Fruit fly (Drosophila melanogaster) Kc167 (cell line): Measurements from ENCODE around the gene Lnk.

Source experiments
- Myc ChIP-seq: fragments of >200 bp; optimal IDR thresholded peaks from 2 replicates; lab custom pipeline; 2017; ENCODE audit warnings: missing external identifiers
- Sin3A ChIP-seq: fragments of >200 bp; optimal IDR thresholded peaks from 2 replicates; lab custom pipeline; 2018; ENCODE audit warnings: missing external identifiers
- h ChIP-seq: fragments of >200 bp; optimal IDR thresholded peaks from 3 replicates; lab custom pipeline; 2018; ENCODE audit warnings: missing external identifiers
- insv ChIP-seq: fragments of >200 bp; optimal IDR thresholded peaks from 3 replicates; lab custom pipeline; 2018; ENCODE audit warnings: missing external identifiers
- psq ChIP-seq: fragments of >200 bp; optimal IDR thresholded peaks from 2 replicates; lab custom pipeline; 2017; ENCODE audit warnings: missing external identifiers
- ttk ChIP-seq: sonication (Bioruptor generic); optimal IDR thresholded peaks from 2 replicates; lab custom pipeline; 2017; ENCODE audit warnings: missing external identifiers

Lnk gene

DNA sequence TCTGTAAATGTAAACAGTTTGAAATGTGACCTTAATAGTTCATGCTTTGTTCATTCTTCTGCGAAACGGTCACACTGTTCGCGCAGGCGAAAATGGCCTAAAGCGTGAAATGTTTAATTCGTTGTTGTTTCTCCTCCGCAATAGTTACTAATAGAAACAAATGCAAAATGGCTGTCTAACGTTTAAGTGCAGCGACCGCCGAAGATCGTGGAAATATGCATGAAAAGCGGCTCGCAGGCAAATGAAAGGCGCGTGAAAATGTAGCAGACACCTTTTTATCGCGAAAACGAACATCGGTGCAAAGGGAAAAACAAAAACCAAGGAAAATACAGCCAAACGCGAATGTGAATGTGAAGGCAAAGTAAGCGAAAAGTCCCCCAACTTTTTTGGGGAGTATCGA is 6.4 kb upstream of the Lnk start, which contains the start of gene SppL:
Gene SppL (plus strand): TSS at position 70 of the 400 bp plus-strand sequence.
- TF ChIP-seq psq (lab: Kevin White, UChicago) (no peak), insv (lab: Kevin White, UChicago) (no peak), h (lab: Kevin White, UChicago) (no peak), Myc (lab: Kevin White, UChicago) (no peak), Sin3A (lab: Kevin White, UChicago) (no peak), ttk (lab: Kevin White, UChicago) (no peak)

DNA sequence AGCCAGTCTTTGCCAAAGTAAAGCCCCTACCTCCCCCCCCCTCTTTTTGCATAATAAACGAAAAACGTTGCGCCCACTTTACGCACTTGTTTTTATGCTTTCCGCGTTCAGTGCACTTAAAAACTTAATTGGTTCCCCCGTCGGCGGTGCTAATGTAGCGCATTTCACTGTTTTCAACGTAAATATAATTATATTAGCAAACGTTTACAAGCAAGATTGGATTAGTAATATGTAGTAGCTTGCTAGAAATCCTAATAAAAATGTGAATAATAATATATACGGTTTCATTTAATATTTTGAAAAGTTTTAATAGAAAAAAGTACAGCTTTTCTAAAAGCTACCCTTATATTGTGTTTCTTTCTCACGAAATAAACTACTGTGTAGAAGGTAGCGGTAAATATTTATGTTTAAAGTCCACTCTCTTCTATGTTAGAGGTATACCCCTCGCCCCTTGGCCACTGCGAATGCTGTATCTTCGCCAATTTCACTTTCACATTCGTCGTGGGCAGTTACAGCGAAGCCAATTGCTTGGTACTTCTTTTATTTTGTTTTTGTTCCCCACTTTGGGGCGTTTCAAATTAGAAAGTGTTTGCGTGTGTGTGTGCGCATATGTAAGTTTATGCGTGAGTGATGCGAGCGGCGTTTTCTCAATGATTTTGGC is 5.6 kb upstream of the Lnk start:
- no peak for TF ChIP-seq insv (lab: Kevin White, UChicago)
- no peak for TF ChIP-seq ttk (lab: Kevin White, UChicago)
- TF ChIP-seq h (lab: Kevin White, UChicago): no peak
- no peak for TF ChIP-seq Sin3A (lab: Kevin White, UChicago)
- no peak for TF ChIP-seq psq (lab: Kevin White, UChicago)
- TF ChIP-seq Myc (lab: Kevin White, UChicago): no peak

dm6 chr3R:25883877-25884276 is 4.5 kb upstream of the Lnk start:
- TF ChIP-seq insv (lab: Kevin White, UChicago): no peak
- no peak for TF ChIP-seq ttk (lab: Kevin White, UChicago)
- TF ChIP-seq Sin3A (lab: Kevin White, UChicago): no peak
- no peak for TF ChIP-seq psq (lab: Kevin White, UChicago)
- TF ChIP-seq Myc (lab: Kevin White, UChicago): no peak
- no peak for TF ChIP-seq h (lab: Kevin White, UChicago)

DNA sequence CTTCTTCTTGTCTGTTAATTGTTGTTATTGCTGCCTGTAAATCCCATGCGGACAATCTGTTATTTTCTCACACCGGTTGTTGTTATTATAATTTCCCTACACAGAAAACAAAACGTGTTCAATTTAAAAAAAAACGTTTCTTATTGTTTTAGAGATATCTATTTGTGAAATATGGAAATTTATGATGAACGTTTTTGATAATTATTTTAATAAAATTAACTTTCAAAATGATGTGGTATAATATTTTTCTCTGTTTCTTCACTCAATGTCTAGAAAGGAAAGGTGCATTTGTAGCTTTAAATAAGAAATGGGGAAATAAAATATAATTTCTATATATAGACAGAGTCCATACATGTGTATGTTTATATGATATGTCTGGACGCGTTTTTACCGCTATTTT is 4.0 kb upstream of the Lnk start:
- no peak for TF ChIP-seq psq (lab: Kevin White, UChicago)
- TF ChIP-seq Sin3A (lab: Kevin White, UChicago): no peak
- TF ChIP-seq insv (lab: Kevin White, UChicago): no peak
- no peak for TF ChIP-seq Myc (lab: Kevin White, UChicago)
- TF ChIP-seq ttk (lab: Kevin White, UChicago): no peak
- TF ChIP-seq h (lab: Kevin White, UChicago): no peak

- TF ChIP-seq insv (lab: Kevin White, UChicago) (no peak), ttk (lab: Kevin White, UChicago) (no peak), psq (lab: Kevin White, UChicago) (no peak), Myc (lab: Kevin White, UChicago) (no peak), Sin3A (lab: Kevin White, UChicago) (no peak), h (lab: Kevin White, UChicago) (no peak)
Observed at dm6 chr3R:25885136-25885535, 3.2 kb upstream of the Lnk start.

- TF ChIP-seq ttk (lab: Kevin White, UChicago) (no peak), insv (lab: Kevin White, UChicago) (no peak), h (lab: Kevin White, UChicago) (no peak), Sin3A (lab: Kevin White, UChicago) (no peak), Myc (lab: Kevin White, UChicago) (no peak), psq (lab: Kevin White, UChicago) (no peak)
Observed at dm6 chr3R:25893272-25893671, 4.9 kb downstream of the Lnk start, which contains the start of gene CG5913. CG5913 (plus strand) TSS chr3R:25893495.

DNA sequence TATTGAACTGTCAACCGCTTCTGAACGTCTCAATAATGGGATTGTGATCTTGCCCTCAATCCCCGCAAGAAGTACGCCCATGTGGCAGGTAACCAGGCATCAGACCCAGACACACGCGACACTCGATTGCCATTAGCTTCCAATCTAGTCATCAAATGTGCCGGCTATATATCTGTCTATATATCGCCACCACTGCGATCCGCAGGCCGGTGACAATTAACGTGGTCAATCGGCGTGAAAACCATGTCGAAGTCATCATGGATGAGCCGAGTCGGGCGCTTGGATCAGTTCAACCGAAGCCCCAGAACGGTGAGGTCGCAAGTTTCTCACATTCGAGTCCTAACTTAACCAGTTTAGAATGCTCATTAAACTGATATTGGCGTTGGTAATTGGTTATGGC is 7.2 kb downstream of the Lnk start, which contains the start of gene Sodq:
Gene Sodq (plus strand): TSS at position 301 of the 400 bp plus-strand sequence.
- no peak for TF ChIP-seq Sin3A (lab: Kevin White, UChicago)
- TF ChIP-seq insv (lab: Kevin White, UChicago): no peak
- no peak for TF ChIP-seq Myc (lab: Kevin White, UChicago)
- no peak for TF ChIP-seq ttk (lab: Kevin White, UChicago)
- TF ChIP-seq h (lab: Kevin White, UChicago): no peak
- no peak for TF ChIP-seq psq (lab: Kevin White, UChicago)

DNA sequence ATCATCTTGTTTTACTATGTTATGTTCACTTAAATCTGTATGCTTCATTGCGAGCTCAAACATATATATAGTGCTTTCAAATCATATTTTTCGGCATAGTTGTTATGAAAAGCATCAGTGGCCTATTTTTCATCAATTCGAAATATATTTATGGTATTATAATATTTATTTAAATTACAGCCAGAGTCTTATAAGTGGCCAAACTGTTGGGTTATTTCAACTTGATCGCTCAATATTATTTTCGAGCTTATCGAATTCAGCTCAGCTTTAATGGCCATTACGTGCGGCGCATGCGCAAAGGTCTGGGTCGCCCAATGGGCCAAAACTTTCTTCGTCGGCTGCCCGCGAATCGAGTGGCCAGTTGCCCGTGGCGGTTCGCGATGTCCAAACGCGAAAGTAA is 8.8 kb downstream of the Lnk start, which contains the start of gene Mco3:
Gene Mco3 (plus strand): TSS at position 301 of the 400 bp plus-strand sequence.
- no peak for TF ChIP-seq Myc (lab: Kevin White, UChicago)
- no peak for TF ChIP-seq h (lab: Kevin White, UChicago)
- TF ChIP-seq psq (lab: Kevin White, UChicago): no peak
- no peak for TF ChIP-seq ttk (lab: Kevin White, UChicago)
- TF ChIP-seq insv (lab: Kevin White, UChicago): no peak

DNA sequence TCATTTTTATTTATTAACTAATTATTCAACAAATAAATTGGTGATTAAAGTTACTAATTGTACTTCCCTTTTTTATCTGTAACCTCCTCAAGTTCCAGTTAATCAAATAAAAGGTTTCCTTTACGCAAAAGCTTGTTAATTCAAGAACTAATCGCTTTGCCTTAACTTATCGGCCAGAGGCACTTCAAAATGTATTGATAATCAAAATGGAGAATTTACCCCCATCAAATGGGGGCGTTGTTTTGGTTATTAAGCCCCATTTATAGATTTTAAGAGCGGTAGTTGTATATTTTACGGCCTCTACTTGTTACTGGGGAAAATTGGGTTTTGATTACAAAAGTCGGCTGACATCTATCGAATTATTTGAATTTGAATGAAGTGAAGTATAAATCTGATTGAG is 11.3 kb downstream of the Lnk start, which contains the start of gene CG31091:
Gene CG31091 (plus strand): TSS at position 214 of the 400 bp plus-strand sequence.
- TF ChIP-seq h (lab: Kevin White, UChicago) (no peak), psq (lab: Kevin White, UChicago) (no peak), insv (lab: Kevin White, UChicago) (no peak), ttk (lab: Kevin White, UChicago) (no peak), Sin3A (lab: Kevin White, UChicago) (no peak)

DNA sequence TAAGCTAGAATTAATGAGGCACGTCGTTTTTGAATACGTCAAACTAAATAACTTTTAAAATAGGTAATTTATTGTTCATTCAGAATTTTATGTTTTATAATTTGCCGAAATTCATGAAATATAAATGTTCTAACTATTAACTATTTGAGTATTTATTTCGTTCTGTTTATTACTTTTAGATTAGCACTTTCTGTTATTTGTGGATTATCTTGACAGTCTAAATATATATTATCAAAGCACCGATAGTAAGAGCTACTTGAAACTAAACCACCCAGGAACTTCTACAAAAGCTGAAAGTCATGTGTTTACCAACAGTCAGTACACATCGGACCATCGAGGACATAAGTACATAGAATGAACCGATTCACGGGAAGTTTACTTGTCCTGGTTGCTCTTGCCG is 14.0 kb downstream of the Lnk start, which contains the start of gene CG31089:
Gene CG31089 (plus strand): TSS at position 301 of the 400 bp plus-strand sequence.
- no peak for TF ChIP-seq insv (lab: Kevin White, UChicago)
- TF ChIP-seq Sin3A (lab: Kevin White, UChicago): no peak
- TF ChIP-seq psq (lab: Kevin White, UChicago): no peak
- TF ChIP-seq Myc (lab: Kevin White, UChicago): no peak
- no peak for TF ChIP-seq ttk (lab: Kevin White, UChicago)

dm6 chr3R:25906722-25907121 is 18.4 kb downstream of the Lnk start, which contains the start of gene kumpel:
kumpel (plus strand) TSS chr3R:25907022.
- TF ChIP-seq Sin3A (lab: Kevin White, UChicago) (no peak), insv (lab: Kevin White, UChicago) (no peak), ttk (lab: Kevin White, UChicago) (no peak), h (lab: Kevin White, UChicago) (no peak), psq (lab: Kevin White, UChicago) (no peak), Myc (lab: Kevin White, UChicago) (no peak)
